Fruit fly (Drosophila melanogaster) Kc167 (cell line): ENCODE measurements around the gene CG14969.

Experiments
- insv ChIP-seq: fragments of >200 bp; optimal IDR thresholded peaks from 3 replicates; lab custom pipeline; 2018; ENCODE audit warnings: missing external identifiers
- psq ChIP-seq: fragments of >200 bp; optimal IDR thresholded peaks from 2 replicates; lab custom pipeline; 2017; ENCODE audit warnings: missing external identifiers

DNA sequence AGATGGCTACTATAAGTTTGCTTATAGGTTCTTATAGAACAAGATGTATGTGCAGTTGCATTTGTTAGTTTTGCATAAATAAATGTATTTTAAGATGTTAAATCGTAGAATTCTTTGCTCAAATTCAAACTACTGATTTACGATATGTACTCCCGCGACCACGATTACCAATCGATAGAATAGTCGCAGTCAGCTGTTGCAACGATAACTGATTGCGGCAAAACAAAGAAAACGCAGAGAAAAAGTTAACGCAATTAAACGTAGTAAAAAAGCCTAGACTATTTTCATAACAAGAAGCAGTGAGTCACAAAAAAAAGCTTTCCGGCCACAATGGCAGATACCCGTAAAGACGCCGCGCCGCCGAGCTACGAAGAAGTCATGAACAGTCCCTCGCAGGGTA, 41.8 kb upstream of the CG14969 start, which contains the start of gene CG12012:
- no peak for TF ChIP-seq psq
- no peak for TF ChIP-seq insv (lab: Kevin White, UChicago)
